Fruit fly (Drosophila melanogaster) whole organism, embryonic: ENCODE results near the gene CG31287.

ENCODE experiments used
- Awh ChIP-seq: fragments of 200-800 bp; sonication (Bioruptor generic); IDR thresholded peaks from 2 replicates; pipeline ENCODE4, ENCODE4 v1.3.6; 2022; ENCODE audit warnings: missing biosample characterization, missing genetic modification characterization
- CG10462 ChIP-seq: fragments of 200-800 bp; sonication (Bioruptor generic); optimal IDR thresholded peaks from 2 replicates; lab custom pipeline; 2016; ENCODE audit warnings: missing biosample characterization, missing genetic modification characterization
- CG11085 ChIP-seq: fragments of 200-800 bp; sonication (Bioruptor generic); IDR thresholded peaks from 2 replicates; pipeline ENCODE4 v1.3.6; 2022; ENCODE audit warnings: missing biosample characterization, missing genetic modification characterization
- CG11398 ChIP-seq: fragments of 200-800 bp; sonication (Bioruptor generic); optimal IDR thresholded peaks from 2 replicates; lab custom pipeline; 2016; ENCODE audit warnings: missing biosample characterization, missing genetic modification characterization
- CG11723 ChIP-seq: fragments of 200-800 bp; sonication (Bioruptor generic); optimal IDR thresholded peaks from 2 replicates; lab custom pipeline; 2017; ENCODE audit warnings: missing biosample characterization, mild to moderate bottlenecking, missing genetic modification characterization
- CG12155 ChIP-seq: fragments of 200-800 bp; sonication (Bioruptor generic); optimal IDR thresholded peaks from 3 replicates; lab custom pipeline; 2016; ENCODE audit warnings: missing biosample characterization, missing genetic modification characterization
- CG14710 ChIP-seq: fragments of 200-800 bp; sonication (Bioruptor generic); optimal IDR thresholded peaks from 3 replicates; lab custom pipeline; 2019; ENCODE audit warnings: missing biosample characterization, mild to moderate bottlenecking, missing genetic modification characterization, moderate library complexity
- CG1647 ChIP-seq: fragments of 200-800 bp; sonication (Bioruptor generic); optimal IDR thresholded peaks from 3 replicates; lab custom pipeline; 2016; ENCODE audit warnings: missing biosample characterization, missing genetic modification characterization
- CG17186 ChIP-seq: fragments of 200-800 bp; sonication (Bioruptor generic); optimal IDR thresholded peaks from 3 replicates; lab custom pipeline; 2017; ENCODE audit warnings: missing biosample characterization, missing genetic modification reagents, missing genetic modification characterization
- CG17361 ChIP-seq: fragments of 200-800 bp; sonication (Bioruptor generic); IDR thresholded peaks from 3 replicates; pipeline ENCODE4 v1.3.6; 2022; ENCODE audit warnings: missing biosample characterization, missing genetic modification characterization
- CG2116 ChIP-seq: fragments of 200-800 bp; sonication (Bioruptor generic); optimal IDR thresholded peaks from 3 replicates; lab custom pipeline; 2018; ENCODE audit warnings: missing biosample characterization, mild to moderate bottlenecking, missing genetic modification characterization
- CG31388 ChIP-seq: fragments of 200-800 bp; sonication (Bioruptor generic); optimal IDR thresholded peaks from 2 replicates; lab custom pipeline; 2016; ENCODE audit warnings: missing biosample characterization, missing genetic modification characterization
- CG43689 ChIP-seq: fragments of 200-800 bp; sonication (Bioruptor generic); IDR thresholded peaks from 2 replicates; pipeline ENCODE4 v1.3.6; 2022; ENCODE audit warnings: missing biosample characterization, missing genetic modification characterization
- CG4617 ChIP-seq: fragments of 200-800 bp; sonication (Bioruptor generic); optimal IDR thresholded peaks from 3 replicates; lab custom pipeline; 2016; ENCODE audit warnings: missing biosample characterization, missing genetic modification characterization, borderline replicate concordance
- CG8765 ChIP-seq: fragments of 200-800 bp; sonication (Bioruptor generic); IDR thresholded peaks from 2 replicates; pipeline ENCODE4 v1.3.6; 2022; ENCODE audit warnings: missing biosample characterization, missing genetic modification characterization
- CHES-1-like ChIP-seq: fragments of 200-800 bp; sonication (Bioruptor generic); optimal IDR thresholded peaks from 2 replicates; lab custom pipeline; 2016; ENCODE audit warnings: missing biosample characterization, missing genetic modification characterization
- Chrac-16 ChIP-seq: fragments of 200-800 bp; sonication (Bioruptor generic); optimal IDR thresholded peaks from 3 replicates; lab custom pipeline; 2016; ENCODE audit warnings: missing biosample characterization, missing genetic modification characterization
- Deaf1 ChIP-seq: fragments of 200-800 bp; optimal IDR thresholded peaks from 3 replicates; lab custom pipeline; 2019; ENCODE audit warnings: missing biosample characterization, mild to moderate bottlenecking, missing genetic modification characterization, moderate library complexity
- Dip2 ChIP-seq: fragments of 200-800 bp; sonication (Bioruptor generic); IDR thresholded peaks from 2 replicates; pipeline ENCODE4 v1.3.6; 2022; ENCODE audit warnings: missing biosample characterization, missing genetic modification characterization
- Ets65A ChIP-seq: fragments of 200-800 bp; sonication (Bioruptor generic); peaks from one replicate; lab custom pipeline; 2016; ENCODE audit warnings: missing biosample characterization, missing genetic modification characterization
- Gug ChIP-seq: fragments of 200-800 bp; sonication (Bioruptor generic); IDR thresholded peaks from 4 replicates; pipeline ENCODE4 v1.3.6; 2022; ENCODE audit warnings: missing biosample characterization, missing genetic modification characterization
- H15 ChIP-seq: fragments of 200-800 bp; sonication (Bioruptor generic); IDR thresholded peaks from 3 replicates; pipeline ENCODE4 v1.3.6; 2022; ENCODE audit warnings: missing biosample characterization, missing genetic modification characterization
- HHEX ChIP-seq: fragments of 200-800 bp; sonication (Bioruptor generic); optimal IDR thresholded peaks from 3 replicates; lab custom pipeline; 2017; ENCODE audit warnings: missing biosample characterization, mild to moderate bottlenecking, missing genetic modification characterization, missing genetic modification reagents
- HLHmδ ChIP-seq: fragments of 200-800 bp; sonication (Bioruptor generic); optimal IDR thresholded peaks from 2 replicates; lab custom pipeline; 2018; ENCODE audit warnings: missing biosample characterization, mild to moderate bottlenecking, missing genetic modification characterization, moderate library complexity
- MBD-R2 ChIP-seq: fragments of 200-800 bp; sonication (Bioruptor generic); IDR thresholded peaks from 2 replicates; pipeline ENCODE4 v1.3.6; 2022; ENCODE audit warnings: missing biosample characterization, missing genetic modification characterization
- Myb ChIP-seq: fragments of 200-800 bp; sonication (Bioruptor generic); optimal IDR thresholded peaks from 2 replicates; lab custom pipeline; 2016; ENCODE audit warnings: missing biosample characterization, missing genetic modification characterization
- NC2β ChIP-seq: fragments of 200-800 bp; sonication (Bioruptor generic); optimal IDR thresholded peaks from 2 replicates; lab custom pipeline; 2016; ENCODE audit warnings: missing biosample characterization, missing genetic modification characterization
- NK7.1 ChIP-seq: fragments of 200-800 bp; sonication (Bioruptor generic); optimal IDR thresholded peaks from 3 replicates; lab custom pipeline; 2016; ENCODE audit warnings: missing biosample characterization, missing genetic modification characterization
- Neu2 ChIP-seq: fragments of 200-800 bp; sonication (Bioruptor generic); optimal IDR thresholded peaks from 3 replicates; lab custom pipeline; 2016; ENCODE audit warnings: missing biosample characterization, missing genetic modification characterization, borderline replicate concordance
- Nf-YA ChIP-seq: fragments of 200-800 bp; sonication (Bioruptor generic); IDR thresholded peaks from 2 replicates; pipeline ENCODE4 v1.3.6; 2022; ENCODE audit warnings: missing biosample characterization, missing genetic modification characterization
- PHDP ChIP-seq: fragments of 200-800 bp; sonication (Bioruptor generic); optimal IDR thresholded peaks from 3 replicates; lab custom pipeline; 2018; ENCODE audit warnings: missing biosample characterization, mild to moderate bottlenecking, missing genetic modification characterization, moderate library complexity
- Side ChIP-seq: fragments of 200-800 bp; sonication (Bioruptor generic); optimal IDR thresholded peaks from 2 replicates; lab custom pipeline; 2016; ENCODE audit warnings: missing biosample characterization, missing genetic modification characterization
- Ssrp ChIP-seq: fragments of 200-800 bp; sonication (Bioruptor generic); optimal IDR thresholded peaks from 2 replicates; lab custom pipeline; 2018; ENCODE audit warnings: missing biosample characterization, mild to moderate bottlenecking, missing genetic modification characterization, moderate library complexity
- abd-A ChIP-seq: fragments of 200-800 bp; sonication (Bioruptor generic); optimal IDR thresholded peaks from 3 replicates; lab custom pipeline; 2019; ENCODE audit warnings: missing biosample characterization, mild to moderate bottlenecking, missing genetic modification characterization, moderate library complexity
- ato ChIP-seq: fragments of 200-800 bp; sonication (Bioruptor generic); IDR thresholded peaks from 2 replicates; pipeline ENCODE4 v1.3.6; 2022; ENCODE audit warnings: missing biosample characterization, missing genetic modification characterization; ENCODE audit not compliant: partially characterized antibody
- bbx ChIP-seq: fragments of 200-800 bp; sonication (Bioruptor generic); IDR thresholded peaks from 2 replicates; pipeline ENCODE4 v1.3.6; 2022; ENCODE audit warnings: missing biosample characterization, missing genetic modification characterization; ENCODE audit not compliant: partially characterized antibody
- caup ChIP-seq: fragments of 200-800 bp; sonication (Bioruptor generic); optimal IDR thresholded peaks from 3 replicates; lab custom pipeline; 2017; ENCODE audit warnings: missing biosample characterization, mild to moderate bottlenecking, missing genetic modification characterization, moderate library complexity; ENCODE audit not compliant: severe bottlenecking
- dpn ChIP-seq, 2 experiments: fragments of 200-800 bp; sonication (Bioruptor generic); optimal IDR thresholded peaks; 3 replicates each; lab custom pipeline; 2016; ENCODE audit warnings: missing biosample characterization in 2 of 2, missing genetic modification characterization in 2 of 2
- gce ChIP-seq: fragments of 200-800 bp; sonication (Bioruptor generic); IDR thresholded peaks from 3 replicates; pipeline ENCODE4 v1.3.6; 2022; ENCODE audit warnings: missing biosample characterization, missing genetic modification characterization
- nmo ChIP-seq: fragments of 200-800 bp; sonication (Bioruptor generic); optimal IDR thresholded peaks from 2 replicates; lab custom pipeline; 2018; ENCODE audit warnings: missing biosample characterization, mild to moderate bottlenecking, missing genetic modification characterization, moderate library complexity
- pan ChIP-seq, 4 experiments: fragments of >200 bp in 3 of 4; fragments of 200-800 bp in 1 of 4; sonication (Bioruptor generic) in 1 of 4; optimal IDR thresholded peaks in 3 of 4; IDR thresholded peaks in 1 of 4; 2 replicates each; pipeline versions ENCODE4 v1.3.6 to Lab custom; 2017 to 2022; ENCODE audit warnings: missing biosample characterization in 2 of 4, missing genetic modification characterization in 2 of 4, mixed read lengths in 1 of 4
- pb ChIP-seq: fragments of 200-800 bp; sonication (Bioruptor generic); optimal IDR thresholded peaks from 3 replicates; lab custom pipeline; 2016; ENCODE audit warnings: missing biosample characterization, missing genetic modification characterization
- ranshi ChIP-seq: fragments of 200-800 bp; sonication (Bioruptor generic); IDR thresholded peaks from 2 replicates; pipeline ENCODE4 v1.3.6; 2022; ENCODE audit warnings: missing biosample characterization, missing genetic modification characterization
- row ChIP-seq: fragments of 200-800 bp; sonication (Bioruptor generic); IDR thresholded peaks from 3 replicates; pipeline ENCODE4 v1.3.6; 2022; ENCODE audit warnings: missing biosample characterization, missing genetic modification characterization
- sna ChIP-seq: fragments of 200-800 bp; sonication (Bioruptor generic); IDR thresholded peaks from 2 replicates; pipeline ENCODE4 v1.3.6; 2022; ENCODE audit warnings: missing biosample characterization, missing genetic modification characterization; ENCODE audit not compliant: partially characterized antibody
- sr ChIP-seq: fragments of 200-800 bp; sonication (Bioruptor generic); IDR thresholded peaks from 3 replicates; pipeline ENCODE4 v1.3.6; 2022; ENCODE audit warnings: missing biosample characterization, missing genetic modification characterization
- ssp ChIP-seq: fragments of 200-800 bp; sonication (Bioruptor generic); IDR thresholded peaks from 2 replicates; pipeline ENCODE4 v1.3.6; 2022; ENCODE audit warnings: missing biosample characterization, missing genetic modification characterization
- unpg ChIP-seq: fragments of 200-800 bp; sonication (Bioruptor generic); optimal IDR thresholded peaks from 3 replicates; lab custom pipeline; 2018; ENCODE audit warnings: missing biosample characterization, mild to moderate bottlenecking, missing genetic modification characterization, moderate library complexity
- z ChIP-seq: fragments of 200-800 bp; sonication (Bioruptor generic); IDR thresholded peaks from 3 replicates; pipeline ENCODE4 v1.3.6; 2022; ENCODE audit warnings: missing biosample characterization, missing genetic modification characterization

The CG31287 gene

dm6 chr3R:16235941-16236712 is 33.0 kb downstream of the CG31287 start (continued):
- TF ChIP-seq Awh (GFP tag; lab: Robert Waterston, UW) (no peak), row (GFP tag; lab: Robert Waterston, UW) (no peak), Gug (GFP tag; lab: Robert Waterston, UW) (peak; percentile 93), z (GFP tag; lab: Robert Waterston, UW) (no peak), CG31388 (GFP tag; lab: Kevin White, UChicago) (peak; percentile 36), abd-A (tag; lab: Kevin White, UChicago) (no peak), Nf-YA (GFP tag; lab: Robert Waterston, UW) (no peak), Dip2 (no peak), unpg (GFP tag; lab: Kevin White, UChicago) (peak; percentile 84), gce (GFP tag; lab: Robert Waterston, UW) (no peak), H15 (GFP tag; lab: Robert Waterston, UW) (no peak), CG17361 (no peak), CG11085 (no peak), CG1647 (GFP tag; lab: Kevin White, UChicago) (no peak), ranshi (GFP tag; lab: Robert Waterston, UW) (no peak), Ssrp (tag; lab: Kevin White, UChicago) (peak; percentile 95), Neu2 (no peak), HHEX (GFP tag; lab: Kevin White, UChicago) (peak; percentile 92), CG11723 (GFP tag; lab: Kevin White, UChicago) (peak; percentile 89), pan (optimal IDR thresholded peaks at IDR 0.05; lab: Kevin White, UChicago) (no peak), pan (GFP tag; optimal IDR thresholded peaks at IDR 0.05 in 1 of 2, IDR thresholded peaks at IDR 0.05 in 1 of 2) (no peak), CG11398 (GFP tag; lab: Kevin White, UChicago) (peak; percentile 30), CG43689 (GFP tag; lab: Robert Waterston, UW) (no peak), CG14710 (tag; lab: Kevin White, UChicago) (peak; percentile 95), bbx (GFP tag; lab: Robert Waterston, UW) (no peak), Ets65A (GFP tag; lab: Kevin White, UChicago) (peak; percentile 92), MBD-R2 (no peak), Myb (GFP tag; lab: Kevin White, UChicago) (peak; percentile 65), sna (GFP tag; lab: Robert Waterston, UW) (no peak), CG17186 (GFP tag; lab: Kevin White, UChicago) (no peak), Side (peak; percentile 4), PHDP (peak; percentile 90), CG10462 (GFP tag; lab: Kevin White, UChicago) (peak; percentile 77), NC2β (GFP tag; lab: Kevin White, UChicago) (no peak), dpn (GFP tag; optimal IDR thresholded peaks at IDR 0.05; lab: Kevin White, UChicago) (peak in 1 of 2 experiments; percentile 78), caup (GFP tag; lab: Kevin White, UChicago) (peak; percentile 90), Deaf1 (tag; lab: Kevin White, UChicago) (peak; percentile 96), Chrac-16 (GFP tag; lab: Kevin White, UChicago) (peak; percentile 80), CHES-1-like (peak; percentile 31), CG2116 (GFP tag; lab: Kevin White, UChicago) (peak; percentile 63), ato (GFP tag; lab: Robert Waterston, UW) (no peak), ssp (no peak), pb (no peak), NK7.1 (GFP tag; lab: Kevin White, UChicago) (no peak), CG12155 (peak; percentile 65), sr (GFP tag; lab: Robert Waterston, UW) (no peak), HLHmδ (GFP tag; lab: Kevin White, UChicago) (peak; percentile 88), CG8765 (GFP tag; lab: Robert Waterston, UW) (no peak), nmo (GFP tag; lab: Kevin White, UChicago) (peak; percentile 98), CG4617 (GFP tag; lab: Kevin White, UChicago) (peak; percentile 39)
